Fruit fly (Drosophila melanogaster): ENCODE results near the gene CG5139.
A peak's percentile ranks its signal among the peaks of the same experiment; 100 is the strongest.

DNA sequence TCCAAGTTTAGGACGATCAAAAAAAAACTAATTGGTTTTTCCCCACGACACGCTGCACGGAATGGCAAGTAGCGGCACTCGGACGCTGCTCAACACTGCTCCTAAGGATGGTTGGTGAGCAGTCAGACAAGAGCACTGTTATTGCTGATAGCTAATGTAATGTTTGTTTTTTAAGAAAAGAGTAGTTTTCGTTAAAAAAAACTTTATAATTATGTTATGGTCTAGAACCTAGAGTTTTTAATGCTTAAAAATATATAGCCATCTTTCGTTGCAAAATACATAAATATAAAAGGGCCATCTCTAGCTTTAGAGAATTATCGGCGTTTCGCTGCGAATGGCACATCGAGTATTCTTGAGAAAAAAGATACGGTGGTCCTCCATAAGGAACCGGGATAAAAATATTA lies 26.4 kb downstream of the CG5139 start, which contains the start of the genes Charon and CG4887:
- peak; percentile 92 for TF ChIP-seq CG31627 (GFP tag; optimal IDR thresholded peaks at IDR 0.05)
- no peak for TF ChIP-seq Blimp-1 (GFP tag; optimal IDR thresholded peaks at IDR 0.05)
- no peak for TF ChIP-seq CG16779 (tag; optimal IDR thresholded peaks at IDR 0.05)
- TF ChIP-seq CG10631 (GFP tag; optimal IDR thresholded peaks at IDR 0.05), result no peak
- TF ChIP-seq pdm3 (GFP tag; optimal IDR thresholded peaks at IDR 0.05), result no peak
- peak; percentile 37; the same call in 2 of the 3 replicates for TF ChIP-seq CG8119 (GFP tag; IDR thresholded peaks at IDR 0.05)
